Worm (Caenorhabditis elegans) whole organism, L4 larva: ENCODE measurements around the gene F23F1.6.

Experiments used
- F10B5.3 ChIP-seq: sonication (generic microtip); optimal IDR thresholded peaks from 2 replicates; lab custom pipeline; 2016; ENCODE audit warnings: mild to moderate bottlenecking, missing genetic modification characterization, missing compliant biosample characterization
- R02D3.7 ChIP-seq: fragments of 150-350 bp; sonication (generic microtip); optimal IDR thresholded peaks from 3 replicates; lab custom pipeline; 2014; ENCODE audit warnings: missing biosample characterization, missing genetic modification characterization
- Y105C5A.15 ChIP-seq: fragments of 200-800 bp; sonication (Bioruptor generic); IDR thresholded peaks from 2 replicates; pipeline ENCODE4 v1.3.6; 2022; ENCODE audit warnings: missing genetic modification characterization, missing compliant biosample characterization
- ZK337.2 ChIP-seq: fragments of 200-800 bp; sonication (Bioruptor generic); IDR thresholded peaks from 2 replicates; pipeline ENCODE4 v1.3.6; 2022; ENCODE audit warnings: missing genetic modification reagents, missing genetic modification characterization, missing compliant biosample characterization
- aly-2 ChIP-seq: sonication (generic microtip); optimal IDR thresholded peaks from 2 replicates; lab custom pipeline; 2018; ENCODE audit warnings: missing biosample characterization, missing genetic modification characterization
- attf-4 ChIP-seq: sonication (generic microtip); optimal IDR thresholded peaks from 3 replicates; lab custom pipeline; 2017; ENCODE audit warnings: missing biosample characterization, missing genetic modification characterization
- ceh-44 ChIP-seq: fragments of 200-800 bp; sonication (Bioruptor generic); IDR thresholded peaks from 2 replicates; pipeline ENCODE4 v1.3.6; 2022; ENCODE audit warnings: missing genetic modification reagents, missing genetic modification characterization, missing compliant biosample characterization
- ceh-62 ChIP-seq: sonication (generic microtip); optimal IDR thresholded peaks from 2 replicates; lab custom pipeline; 2017; ENCODE audit warnings: missing biosample characterization, missing genetic modification characterization
- ceh-82 ChIP-seq: sonication (generic microtip); optimal IDR thresholded peaks from 2 replicates; lab custom pipeline; 2017; ENCODE audit warnings: missing biosample characterization, missing genetic modification characterization
- cey-2 ChIP-seq: sonication (generic microtip); optimal IDR thresholded peaks from 3 replicates; lab custom pipeline; 2017; ENCODE audit warnings: missing genetic modification characterization, mild to moderate bottlenecking, missing compliant biosample characterization, antibody characterized with exemption, borderline replicate concordance; ENCODE audit not compliant: insufficient read depth
- daf-12 ChIP-seq: fragments of 150-350 bp; optimal IDR thresholded peaks from 2 replicates; lab custom pipeline; 2014; ENCODE audit warnings: missing biosample characterization, missing genetic modification reagents, missing genetic modification characterization
- daf-19 ChIP-seq: fragments of 200-800 bp; sonication (Bioruptor generic); conservative IDR thresholded peaks from 2 replicates; pipeline ENCODE4 v1.3.6; 2022; ENCODE audit warnings: missing genetic modification characterization, missing compliant biosample characterization
- daf-8 ChIP-seq: fragments of 200-800 bp; sonication (Bioruptor generic); IDR thresholded peaks from 2 replicates; pipeline ENCODE4 v1.3.6; 2022; ENCODE audit warnings: missing genetic modification characterization, missing compliant biosample characterization
- dmd-6 ChIP-seq: fragments of 200-800 bp; sonication (Bioruptor generic); IDR thresholded peaks from 2 replicates; pipeline ENCODE4 v1.3.6; 2022; ENCODE audit warnings: missing genetic modification reagents, missing genetic modification characterization, missing compliant biosample characterization
- dmd-9 ChIP-seq: fragments of 200-800 bp; sonication (Bioruptor generic); IDR thresholded peaks from 2 replicates; pipeline ENCODE4 v1.3.6; 2022; ENCODE audit warnings: missing genetic modification reagents, missing genetic modification characterization, missing compliant biosample characterization
- egl-43 ChIP-seq: fragments of 200-800 bp; sonication (Bioruptor generic); IDR thresholded peaks from 2 replicates; pipeline ENCODE4 v1.3.6; 2022; ENCODE audit warnings: missing genetic modification reagents, missing genetic modification characterization, missing compliant biosample characterization
- gei-8 ChIP-seq: fragments of 200-800 bp; sonication (Bioruptor generic); optimal IDR thresholded peaks from 2 replicates; lab custom pipeline; 2018; ENCODE audit warnings: mild to moderate bottlenecking, missing genetic modification characterization, missing compliant biosample characterization
- hif-1 ChIP-seq, 2 experiments: sonication (generic microtip); optimal IDR thresholded peaks; 2 replicates each; lab custom pipeline; 2016 to 2017; ENCODE audit warnings: missing compliant biosample characterization in 2 of 2, missing genetic modification characterization in 2 of 2, missing genetic modification reagents in 2 of 2, missing genotype in 2 of 2, mild to moderate bottlenecking in 1 of 2
- hmg-1.1 ChIP-seq: fragments of 200-800 bp; sonication (Bioruptor generic); IDR thresholded peaks from 2 replicates; pipeline ENCODE4 v1.3.6; 2022; ENCODE audit warnings: missing genetic modification reagents, missing genetic modification characterization, missing compliant biosample characterization
- jun-1 ChIP-seq: fragments of 150-350 bp; optimal IDR thresholded peaks from 2 replicates; lab custom pipeline; 2014; ENCODE audit warnings: missing biosample characterization, missing genetic modification reagents, missing genetic modification characterization
- lim-7 ChIP-seq: fragments of 200-800 bp; sonication (Bioruptor generic); IDR thresholded peaks from 2 replicates; pipeline ENCODE4 v1.3.6; 2022; ENCODE audit warnings: missing genetic modification characterization, missing compliant biosample characterization
- lin-1 ChIP-seq: fragments of 200-800 bp; sonication (Bioruptor generic); IDR thresholded peaks from 2 replicates; pipeline ENCODE4 v1.3.6; 2022; ENCODE audit warnings: missing genetic modification reagents, missing genetic modification characterization, missing compliant biosample characterization
- lin-29 ChIP-seq: fragments of 200-800 bp; sonication (Bioruptor generic); IDR thresholded peaks from 2 replicates; pipeline ENCODE4 v1.3.6; 2022; ENCODE audit warnings: missing genetic modification reagents, missing genetic modification characterization, missing compliant biosample characterization
- lsy-2 ChIP-seq, 2 experiments: fragments of 150-350 bp in 1 of 2; sonication (generic microtip) in 1 of 2; optimal IDR thresholded peaks; 2 replicates each; lab custom pipeline; 2014 to 2017; ENCODE audit warnings: missing biosample characterization in 2 of 2, missing genetic modification characterization in 2 of 2
- madf-9 ChIP-seq: fragments of 200-800 bp; sonication (Bioruptor generic); conservative IDR thresholded peaks from 2 replicates; pipeline ENCODE4 v1.3.6; 2022; ENCODE audit warnings: missing genetic modification reagents, missing genetic modification characterization, missing compliant biosample characterization
- mdl-1 ChIP-seq, 2 experiments: fragments of 150-350 bp in 1 of 2; sonication (generic microtip) in 1 of 2; optimal IDR thresholded peaks; 2 replicates each; lab custom pipeline; 2014 to 2017; ENCODE audit warnings: missing biosample characterization in 2 of 2, missing genetic modification characterization in 2 of 2
- mdt-29 ChIP-seq: fragments of 200-800 bp; sonication (Bioruptor generic); IDR thresholded peaks from 2 replicates; pipeline ENCODE4 v1.3.6; 2022; ENCODE audit warnings: missing genetic modification reagents, missing genetic modification characterization, missing compliant biosample characterization
- mep-1 ChIP-seq: fragments of 150-350 bp; sonication (generic microtip); optimal IDR thresholded peaks from 3 replicates; lab custom pipeline; 2014; ENCODE audit warnings: missing biosample characterization, missing genetic modification characterization
- mxl-2 ChIP-seq: fragments of 200-800 bp; sonication (Bioruptor generic); conservative IDR thresholded peaks from 2 replicates; pipeline ENCODE4 v1.3.6; 2022; ENCODE audit warnings: missing genetic modification reagents, missing genetic modification characterization, missing compliant biosample characterization
- mxl-3 ChIP-seq: fragments of 200-800 bp; sonication (Bioruptor generic); optimal IDR thresholded peaks from 2 replicates; lab custom pipeline; 2018; ENCODE audit warnings: mild to moderate bottlenecking, missing genetic modification characterization, missing compliant biosample characterization
- nhr-11 ChIP-seq: fragments of 150-350 bp; optimal IDR thresholded peaks from 2 replicates; lab custom pipeline; 2014; ENCODE audit warnings: missing biosample characterization, missing genetic modification characterization
- nhr-111 ChIP-seq: fragments of 200-800 bp; sonication (Bioruptor generic); optimal IDR thresholded peaks from 2 replicates; lab custom pipeline; 2018; ENCODE audit warnings: mild to moderate bottlenecking, missing genetic modification characterization, missing compliant biosample characterization
- nhr-237 ChIP-seq: sonication (generic microtip); optimal IDR thresholded peaks from 2 replicates; lab custom pipeline; 2017; ENCODE audit warnings: missing biosample characterization, missing genetic modification characterization
- nhr-25 ChIP-seq: sonication (generic microtip); optimal IDR thresholded peaks from 2 replicates; lab custom pipeline; 2017; ENCODE audit warnings: missing genetic modification characterization, mild to moderate bottlenecking, missing compliant biosample characterization, antibody characterized with exemption, moderate library complexity, borderline replicate concordance; ENCODE audit not compliant: insufficient read depth
- nhr-41 ChIP-seq: fragments of 200-800 bp; sonication (Bioruptor generic); IDR thresholded peaks from 2 replicates; pipeline ENCODE4 v1.3.6; 2022; ENCODE audit warnings: missing genetic modification reagents, missing genetic modification characterization, missing compliant biosample characterization
- nhr-48 ChIP-seq: sonication (generic microtip); optimal IDR thresholded peaks from 2 replicates; lab custom pipeline; 2016; ENCODE audit warnings: mild to moderate bottlenecking, missing genetic modification characterization, missing compliant biosample characterization
- nhr-6 ChIP-seq: fragments of 150-350 bp; optimal IDR thresholded peaks from 2 replicates; lab custom pipeline; 2014; ENCODE audit warnings: missing biosample characterization, missing genetic modification characterization
- nhr-76 ChIP-seq: fragments of 150-350 bp; optimal IDR thresholded peaks from 2 replicates; lab custom pipeline; 2014; ENCODE audit warnings: missing biosample characterization, missing genetic modification characterization
- nhr-77 ChIP-seq: fragments of 150-350 bp; optimal IDR thresholded peaks from 2 replicates; lab custom pipeline; 2014; ENCODE audit warnings: missing biosample characterization, missing genetic modification characterization
- pha-4 ChIP-seq, 2 experiments: fragments of 150-350 bp in 1 of 2; fragments of 200-800 bp in 1 of 2; sonication (Bioruptor generic) in 1 of 2; IDR thresholded peaks in 1 of 2; optimal IDR thresholded peaks in 1 of 2; 2 replicates each; pipeline versions ENCODE4 v1.3.6 to Lab custom; 2014 to 2022; ENCODE audit warnings: missing genetic modification characterization in 2 of 2, missing genetic modification reagents in 2 of 2, missing biosample characterization in 1 of 2, missing compliant biosample characterization in 1 of 2
- php-3 ChIP-seq: fragments of 200-800 bp; sonication (Bioruptor generic); IDR thresholded peaks from 2 replicates; pipeline ENCODE4 v1.3.6; 2022; ENCODE audit warnings: missing genetic modification reagents, missing genetic modification characterization, missing compliant biosample characterization
- pqm-1 ChIP-seq: sonication (generic microtip); optimal IDR thresholded peaks from 2 replicates; lab custom pipeline; 2017; ENCODE audit warnings: missing biosample characterization, missing genetic modification characterization
- rbr-2 ChIP-seq: sonication (generic microtip); optimal IDR thresholded peaks from 2 replicates; lab custom pipeline; 2016; ENCODE audit warnings: missing genotype, missing genetic modification characterization, missing compliant biosample characterization
- skn-1 ChIP-seq: fragments of 150-350 bp; optimal IDR thresholded peaks from 2 replicates; lab custom pipeline; 2014; ENCODE audit warnings: missing biosample characterization, missing genetic modification characterization
- snpc-1.2 ChIP-seq: fragments of 200-800 bp; sonication (Bioruptor generic); IDR thresholded peaks from 2 replicates; pipeline ENCODE4 v1.3.6; 2022; ENCODE audit warnings: missing genetic modification reagents, missing genetic modification characterization, missing compliant biosample characterization
- snpc-4 ChIP-seq: fragments of 150-350 bp; optimal IDR thresholded peaks from 2 replicates; lab custom pipeline; 2014; ENCODE audit warnings: missing biosample characterization, missing genetic modification characterization
- spr-1 ChIP-seq: sonication (generic microtip); optimal IDR thresholded peaks from 2 replicates; lab custom pipeline; 2016; ENCODE audit warnings: mild to moderate bottlenecking, missing genetic modification characterization, missing compliant biosample characterization
- spr-3 ChIP-seq: fragments of 200-800 bp; sonication (Bioruptor generic); optimal IDR thresholded peaks from 2 replicates; lab custom pipeline; 2018; ENCODE audit warnings: mild to moderate bottlenecking, missing genetic modification characterization, missing compliant biosample characterization
- tra-1 ChIP-seq: fragments of 200-800 bp; sonication (Bioruptor generic); IDR thresholded peaks from 2 replicates; pipeline ENCODE4 v1.3.6; 2022; ENCODE audit warnings: missing genetic modification reagents, missing genetic modification characterization, missing compliant biosample characterization
- unc-130 ChIP-seq: sonication (generic microtip); optimal IDR thresholded peaks from 2 replicates; lab custom pipeline; 2016; ENCODE audit warnings: missing genetic modification reagents, missing genetic modification characterization, missing compliant biosample characterization
- unc-39 ChIP-seq: sonication (generic microtip); optimal IDR thresholded peaks from 2 replicates; lab custom pipeline; 2017; ENCODE audit warnings: missing biosample characterization, missing genetic modification characterization
- zfp-2 ChIP-seq: sonication (generic microtip); optimal IDR thresholded peaks from 2 replicates; lab custom pipeline; 2016; ENCODE audit warnings: mild to moderate bottlenecking, missing genetic modification characterization, missing compliant biosample characterization

The F23F1.6 gene

ce11 chrII:66322-66721 is 29.2 kb upstream of the F23F1.6 start (continued):
- TF ChIP-seq ceh-44 (no peak), hmg-1.1 (peak; percentile 29; the same call in 1 of the 2 replicates), ZK337.2 (GFP tag; lab: Robert Waterston, UW) (no peak), attf-4 (tag; lab: Kevin White, UChicago) (no peak), mdl-1 (tag; optimal IDR thresholded peaks at IDR 0.05; lab: Kevin White, UChicago) (peak; percentile 27 to 84), spr-3 (GFP tag; lab: Kevin White, UChicago) (no peak), skn-1 (tag; lab: Kevin White, UChicago) (no peak), pqm-1 (tag; lab: Kevin White, UChicago) (no peak), egl-43 (no peak), mep-1 (peak; percentile 38), R02D3.7 (tag; lab: Kevin White, UChicago) (no peak), spr-1 (tag; lab: Kevin White, UChicago) (peak; percentile 45), lim-7 (GFP tag; lab: Robert Waterston, UW) (no peak), daf-12 (tag; lab: Kevin White, UChicago) (no peak), lsy-2 (tag; optimal IDR thresholded peaks at IDR 0.05; lab: Kevin White, UChicago) (no peak), nhr-237 (tag; lab: Kevin White, UChicago) (no peak), Y105C5A.15 (GFP tag; lab: Robert Waterston, UW) (no peak), snpc-1.2 (GFP tag; lab: Robert Waterston, UW) (no peak), F10B5.3 (tag; lab: Kevin White, UChicago) (no peak), nhr-25 (tag; lab: Kevin White, UChicago) (peak; percentile 48), zfp-2 (tag; lab: Kevin White, UChicago) (no peak), aly-2 (tag; lab: Kevin White, UChicago) (no peak), nhr-77 (no peak), daf-19 (GFP tag; lab: Robert Waterston, UW) (no peak), madf-9 (GFP tag; lab: Robert Waterston, UW) (peak; percentile 71), nhr-76 (tag; lab: Kevin White, UChicago) (no peak), snpc-4 (no peak), nhr-6 (tag; lab: Kevin White, UChicago) (peak; percentile 17), mxl-3 (GFP tag; lab: Kevin White, UChicago) (peak; percentile 82), rbr-2 (tag; lab: Kevin White, UChicago) (peak; percentile 28), unc-130 (GFP tag; lab: Kevin White, UChicago) (no peak), gei-8 (GFP tag; lab: Kevin White, UChicago) (no peak), mdt-29 (GFP tag; lab: Robert Waterston, UW) (no peak), mxl-2 (no peak), jun-1 (no peak), cey-2 (tag; lab: Kevin White, UChicago) (no peak), lin-29 (GFP tag; lab: Robert Waterston, UW) (no peak), nhr-48 (tag; lab: Kevin White, UChicago) (peak; percentile 44), nhr-11 (tag; lab: Kevin White, UChicago) (peak; percentile 2), unc-39 (tag; lab: Kevin White, UChicago) (no peak), lin-1 (GFP tag; lab: Robert Waterston, UW) (no peak), ceh-82 (no peak), nhr-41 (GFP tag; lab: Robert Waterston, UW) (no peak), ceh-62 (tag; lab: Kevin White, UChicago) (no peak), nhr-111 (no peak), dmd-9 (GFP tag; lab: Robert Waterston, UW) (no peak), tra-1 (no peak), daf-8 (GFP tag; lab: Robert Waterston, UW) (no peak), dmd-6 (GFP tag; lab: Robert Waterston, UW) (no peak), hif-1 (tag; optimal IDR thresholded peaks at IDR 0.05; lab: Kevin White, UChicago) (no peak), php-3 (GFP tag; lab: Robert Waterston, UW) (no peak), pha-4 (GFP tag; IDR thresholded peaks at IDR 0.05; lab: Robert Waterston, UW) (no peak), pha-4 (tag; optimal IDR thresholded peaks at IDR 0.05; lab: Kevin White, UChicago) (no peak)
